Worm (Caenorhabditis elegans): ENCODE measurements around the gene phat-3.

- TF ChIP-seq hlh-1 (tag; optimal IDR thresholded peaks at IDR 0.05) (no peak), nhr-28 (tag; optimal IDR thresholded peaks at IDR 0.05) (no peak), mls-2 (tag; optimal IDR thresholded peaks at IDR 0.05) (no peak), snpc-4 (tag; optimal IDR thresholded peaks at IDR 0.05) (no peak), nhr-76 (tag; optimal IDR thresholded peaks at IDR 0.05) (no peak), lin-32 (GFP tag; optimal IDR thresholded peaks at IDR 0.05) (no peak)
Observed at ce11 chrV:4041853-4042424, 1.8 kb upstream of the phat-3 start, which contains the start of the genes C49G7.10 and irg-2.
